Worm (Caenorhabditis elegans) whole organism, young adult: Measurements from ENCODE around the gene sra-39.
A peak's percentile ranks its signal among the peaks of the same experiment; 100 is the strongest.

Experiments
- F10E7.11 ChIP-seq: sonication (generic microtip); optimal IDR thresholded peaks from 2 replicates; lab custom pipeline; 2017; ENCODE audit warnings: mild to moderate bottlenecking, missing genetic modification characterization, moderate library complexity, missing compliant biosample characterization
- F22D6.2 ChIP-seq: sonication (generic microtip); optimal IDR thresholded peaks from 2 replicates; lab custom pipeline; 2016; ENCODE audit warnings: mild to moderate bottlenecking, missing genetic modification characterization, missing compliant biosample characterization
- F39B2.1 ChIP-seq: fragments of 200-800 bp; sonication (Bioruptor generic); IDR thresholded peaks from 2 replicates; pipeline ENCODE4 v1.3.6; 2022; ENCODE audit warnings: missing genetic modification reagents, missing genetic modification characterization, missing compliant biosample characterization
- F52B5.7 ChIP-seq: sonication (generic microtip); optimal IDR thresholded peaks from 2 replicates; lab custom pipeline; 2016; ENCODE audit warnings: mild to moderate bottlenecking, missing genetic modification characterization, missing compliant biosample characterization
- F55B11.4 ChIP-seq: sonication (generic microtip); optimal IDR thresholded peaks from 2 replicates; lab custom pipeline; 2016; ENCODE audit warnings: missing compliant biosample characterization, missing genetic modification characterization, borderline replicate concordance; ENCODE audit not compliant: insufficient read depth
- Y56A3A.18 ChIP-seq: fragments of 200-800 bp; sonication (Bioruptor generic); IDR thresholded peaks from 2 replicates; pipeline ENCODE4 v1.3.6; 2022; ENCODE audit warnings: missing genetic modification reagents, missing genetic modification characterization, missing compliant biosample characterization
- Y79H2A.3 ChIP-seq: fragments of 200-800 bp; sonication (Bioruptor generic); conservative IDR thresholded peaks from 2 replicates; pipeline ENCODE4 v1.3.6; 2022; ENCODE audit warnings: missing genetic modification reagents, missing genetic modification characterization, missing compliant biosample characterization
- akir-1 ChIP-seq: fragments of 200-800 bp; sonication (Bioruptor generic); optimal IDR thresholded peaks from 2 replicates; lab custom pipeline; 2018; ENCODE audit warnings: mild to moderate bottlenecking, missing genetic modification characterization, moderate library complexity, missing compliant biosample characterization
- attf-3 ChIP-seq: fragments of 200-800 bp; sonication (Bioruptor generic); conservative IDR thresholded peaks from 2 replicates; pipeline ENCODE4 v1.3.6; 2022; ENCODE audit warnings: missing genetic modification reagents, missing genetic modification characterization, missing compliant biosample characterization
- attf-5 ChIP-seq: fragments of 200-800 bp; sonication (Bioruptor generic); optimal IDR thresholded peaks from 2 replicates; lab custom pipeline; 2018; ENCODE audit warnings: mild to moderate bottlenecking, missing genetic modification characterization, missing compliant biosample characterization
- attf-6 ChIP-seq: fragments of 200-800 bp; sonication (Bioruptor generic); IDR thresholded peaks from 2 replicates; pipeline ENCODE4 v1.3.6; 2022; ENCODE audit warnings: missing genetic modification reagents, missing genetic modification characterization, missing compliant biosample characterization
- bed-1 ChIP-seq: fragments of 200-800 bp; sonication (Bioruptor generic); IDR thresholded peaks from 2 replicates; pipeline ENCODE4 v1.3.6; 2022; ENCODE audit warnings: missing genetic modification reagents, missing genetic modification characterization, missing compliant biosample characterization
- cebp-1 ChIP-seq, 2 experiments: fragments of 200-800 bp in 1 of 2; sonication (Bioruptor generic) in 1 of 2; sonication (generic microtip) in 1 of 2; IDR thresholded peaks in 1 of 2; optimal IDR thresholded peaks in 1 of 2; 2 replicates each; pipeline versions ENCODE4 v1.3.6 to Lab custom; 2017 to 2022; ENCODE audit warnings: missing compliant biosample characterization in 2 of 2, missing genetic modification characterization in 2 of 2, mild to moderate bottlenecking in 1 of 2, missing genetic modification reagents in 1 of 2, moderate library complexity in 1 of 2
- ceh-100 ChIP-seq: fragments of 200-800 bp; sonication (Bioruptor generic); IDR thresholded peaks from 2 replicates; pipeline ENCODE4 v1.3.6; 2022; ENCODE audit warnings: missing genetic modification reagents, missing genetic modification characterization, missing compliant biosample characterization
- die-1 ChIP-seq: sonication (generic microtip); optimal IDR thresholded peaks from 2 replicates; lab custom pipeline; 2016; ENCODE audit warnings: missing genotype, mild to moderate bottlenecking, missing genetic modification characterization, missing compliant biosample characterization
- dpl-1 ChIP-seq: fragments of 150-350 bp; optimal IDR thresholded peaks from 2 replicates; lab custom pipeline; 2014; ENCODE audit warnings: missing biosample characterization, missing genetic modification reagents, missing genetic modification characterization
- egl-18 ChIP-seq: fragments of 200-800 bp; sonication (Bioruptor generic); IDR thresholded peaks from 2 replicates; pipeline ENCODE4 v1.3.6; 2022; ENCODE audit warnings: missing genetic modification reagents, missing genetic modification characterization, missing compliant biosample characterization
- him-1 ChIP-seq: sonication (generic microtip); optimal IDR thresholded peaks from 2 replicates; lab custom pipeline; 2016; ENCODE audit warnings: missing genotype, missing genetic modification reagents, missing genetic modification characterization, missing compliant biosample characterization
- hlh-26 ChIP-seq: fragments of 200-800 bp; sonication (Bioruptor generic); conservative IDR thresholded peaks from 2 replicates; pipeline ENCODE4 v1.3.6; 2022; ENCODE audit warnings: missing genetic modification reagents, missing genetic modification characterization, missing compliant biosample characterization
- hmg-1.2 ChIP-seq: fragments of 200-800 bp; sonication (Bioruptor generic); IDR thresholded peaks from 2 replicates; pipeline ENCODE4 v1.3.6; 2022; ENCODE audit warnings: missing genetic modification reagents, missing genetic modification characterization, missing compliant biosample characterization
- lag-1 ChIP-seq: fragments of 200-800 bp; sonication (Bioruptor generic); IDR thresholded peaks from 2 replicates; pipeline ENCODE4 v1.3.6; 2022; ENCODE audit warnings: missing genetic modification reagents, missing genetic modification characterization, missing compliant biosample characterization
- let-526 ChIP-seq: fragments of 200-800 bp; sonication (Bioruptor generic); IDR thresholded peaks from 2 replicates; pipeline ENCODE4 v1.3.6; 2022; ENCODE audit warnings: missing genetic modification reagents, missing genetic modification characterization, missing compliant biosample characterization
- let-607 ChIP-seq, 2 experiments: fragments of 200-800 bp in 1 of 2; sonication (Bioruptor generic) in 1 of 2; sonication (generic microtip) in 1 of 2; optimal IDR thresholded peaks; 2 replicates each; lab custom pipeline; 2016 to 2018; ENCODE audit warnings: mild to moderate bottlenecking in 2 of 2, missing compliant biosample characterization in 2 of 2, missing genetic modification characterization in 2 of 2, moderate library complexity in 2 of 2, missing genotype in 1 of 2
- lin-26 ChIP-seq: fragments of 200-800 bp; sonication (Bioruptor generic); IDR thresholded peaks from 2 replicates; pipeline ENCODE4 v1.3.6; 2022; ENCODE audit warnings: missing genetic modification reagents, missing genetic modification characterization, missing compliant biosample characterization
- lsl-1 ChIP-seq: fragments of 200-800 bp; sonication (Bioruptor generic); optimal IDR thresholded peaks from 2 replicates; lab custom pipeline; 2018; ENCODE audit warnings: mild to moderate bottlenecking, missing genetic modification characterization, moderate library complexity, missing compliant biosample characterization
- madf-3 ChIP-seq: fragments of 200-800 bp; sonication (Bioruptor generic); IDR thresholded peaks from 2 replicates; pipeline ENCODE4 v1.3.6; 2022; ENCODE audit warnings: missing genetic modification reagents, missing genetic modification characterization, missing compliant biosample characterization
- nhr-179 ChIP-seq: sonication (generic microtip); optimal IDR thresholded peaks from 2 replicates; lab custom pipeline; 2016; ENCODE audit warnings: mild to moderate bottlenecking, missing genetic modification characterization, missing compliant biosample characterization
- nhr-80 ChIP-seq: sonication (generic microtip); optimal IDR thresholded peaks from 2 replicates; lab custom pipeline; 2016; ENCODE audit warnings: missing genetic modification characterization, missing compliant biosample characterization
- pbrm-1 ChIP-seq: fragments of 200-800 bp; sonication (Bioruptor generic); IDR thresholded peaks from 2 replicates; pipeline ENCODE4 v1.3.6; 2022; ENCODE audit warnings: missing genetic modification reagents, missing genetic modification characterization, missing compliant biosample characterization
- rcor-1 ChIP-seq: fragments of 200-800 bp; sonication (Bioruptor generic); IDR thresholded peaks from 2 replicates; pipeline ENCODE4 v1.3.6; 2022; ENCODE audit warnings: missing genetic modification reagents, missing genetic modification characterization, missing compliant biosample characterization
- repo-1 ChIP-seq: sonication (generic microtip); optimal IDR thresholded peaks from 2 replicates; lab custom pipeline; 2017; ENCODE audit warnings: mild to moderate bottlenecking, missing genetic modification characterization, missing compliant biosample characterization
- rpc-1 ChIP-seq, 2 experiments: fragments of 150-350 bp in 1 of 2; sonication (generic microtip) in 1 of 2; optimal IDR thresholded peaks; 2 replicates each; lab custom pipeline; 2014 to 2018; ENCODE audit warnings: missing biosample characterization in 1 of 2, missing genetic modification characterization in 1 of 2, missing genetic modification reagents in 1 of 2, missing genotype in 1 of 2
- snpc-1.1 ChIP-seq: sonication (generic microtip); optimal IDR thresholded peaks from 2 replicates; lab custom pipeline; 2017; ENCODE audit warnings: missing genetic modification characterization, mild to moderate bottlenecking, missing compliant biosample characterization, antibody characterized with exemption, moderate library complexity, missing genotype, missing genetic modification reagents; ENCODE audit not compliant: insufficient read depth
- snpc-3.4 ChIP-seq: sonication (generic microtip); optimal IDR thresholded peaks from 2 replicates; lab custom pipeline; 2017; ENCODE audit warnings: missing genetic modification characterization, mild to moderate bottlenecking, missing compliant biosample characterization, antibody characterized with exemption, moderate library complexity, missing genotype, missing genetic modification reagents
- snpc-4 ChIP-seq, 5 experiments: fragments of 150-350 bp in 1 of 5; sonication (generic microtip) in 4 of 5; optimal IDR thresholded peaks; 2 replicates each; lab custom pipeline; 2014 to 2018; ENCODE audit warnings: missing genetic modification characterization in 5 of 5, missing biosample characterization in 3 of 5, antibody characterized with exemption in 2 of 5, mild to moderate bottlenecking in 2 of 5, missing compliant biosample characterization in 2 of 5, missing genotype in 2 of 5, moderate library complexity in 2 of 5, missing genetic modification reagents in 1 of 5
- somi-1 ChIP-seq: fragments of 200-800 bp; sonication (Bioruptor generic); optimal IDR thresholded peaks from 2 replicates; lab custom pipeline; 2018; ENCODE audit warnings: mild to moderate bottlenecking, missing genetic modification characterization, missing compliant biosample characterization
- tbx-9 ChIP-seq: sonication (generic microtip); optimal IDR thresholded peaks from 2 replicates; lab custom pipeline; 2016; ENCODE audit warnings: borderline replicate concordance, missing genetic modification characterization, inconsistent platforms, missing compliant biosample characterization
- tlf-1 ChIP-seq: fragments of 200-800 bp; sonication (Bioruptor generic); optimal IDR thresholded peaks from 2 replicates; lab custom pipeline; 2018; ENCODE audit warnings: mild to moderate bottlenecking, missing genetic modification characterization, missing compliant biosample characterization
- ztf-25 ChIP-seq: fragments of 200-800 bp; sonication (Bioruptor generic); IDR thresholded peaks from 2 replicates; pipeline ENCODE4 v1.3.6; 2022; ENCODE audit warnings: missing genetic modification reagents, missing genetic modification characterization, missing compliant biosample characterization
- ztf-26 ChIP-seq: sonication (generic microtip); optimal IDR thresholded peaks from 2 replicates; lab custom pipeline; 2017; ENCODE audit warnings: missing genetic modification characterization, missing compliant biosample characterization
- ztf-28 ChIP-seq: fragments of 200-800 bp; sonication (Bioruptor generic); IDR thresholded peaks from 2 replicates; pipeline ENCODE4 v1.3.6; 2022; ENCODE audit warnings: missing genetic modification reagents, missing genetic modification characterization, missing compliant biosample characterization

The sra-39 gene

DNA sequence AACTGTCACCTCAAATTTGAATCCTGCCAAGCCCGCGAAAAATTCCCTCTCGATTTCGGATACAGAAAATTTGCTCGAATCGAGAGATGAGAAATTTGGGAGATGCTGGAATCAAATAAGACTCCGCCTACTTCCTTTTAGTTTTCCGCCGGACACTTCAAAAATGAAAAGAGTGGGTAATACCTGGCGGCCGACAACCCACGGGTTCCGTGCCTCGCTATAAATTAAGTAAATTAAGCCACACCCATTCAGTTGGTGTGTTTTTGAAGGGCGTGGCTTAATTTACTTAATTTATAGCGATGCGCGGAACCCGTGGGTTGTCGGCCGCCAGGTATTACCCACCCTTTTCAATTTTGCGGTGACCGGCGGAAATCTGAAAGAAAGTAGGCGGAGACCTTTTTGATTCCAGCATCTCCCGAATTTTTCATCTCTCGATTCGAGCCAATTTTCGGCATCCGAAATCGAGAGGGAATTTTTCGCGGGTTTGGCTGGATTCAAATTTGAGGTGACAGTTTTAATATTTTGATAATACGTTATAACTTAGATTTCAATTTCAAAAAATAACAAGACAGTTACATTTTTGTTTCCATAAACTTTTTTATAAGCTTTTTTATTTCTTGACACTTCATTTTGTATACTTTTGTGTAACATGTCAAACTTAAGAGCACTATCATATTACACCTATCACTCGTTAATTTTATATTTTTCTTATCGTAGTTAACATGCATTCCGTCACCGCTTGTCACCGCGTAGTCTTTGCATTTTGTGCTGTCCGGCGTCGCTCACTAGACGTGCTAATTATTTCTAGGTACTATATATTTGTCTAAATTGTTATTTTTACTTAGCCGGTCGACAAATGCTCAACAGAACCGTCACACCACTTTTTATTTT is 43.7 kb upstream of the sra-39 start:
- TF ChIP-seq snpc-1.1 (tag; lab: Kevin White, UChicago) (peak; percentile 64), hlh-26 (GFP tag; lab: Robert Waterston, UW) (no peak), Y56A3A.18 (GFP tag; lab: Robert Waterston, UW) (0 out of 2 replicates have a peak, but pooled peaks have one; percentile 31), let-607 (tag; optimal IDR thresholded peaks at IDR 0.05; lab: Kevin White, UChicago) (no peak), snpc-4 (GFP tag; optimal IDR thresholded peaks at IDR 0.05; lab: Kevin White, UChicago) (peak; percentile 71), snpc-4 (tag; optimal IDR thresholded peaks at IDR 0.05; lab: Kevin White, UChicago) (peak in 3 of 4 experiments; percentile 67 to 96 (median 94)), snpc-3.4 (peak; percentile 50), pbrm-1 (peak; percentile 55), attf-6 (GFP tag; lab: Robert Waterston, UW) (peak; percentile 37; the same call in 1 of the 2 replicates), ztf-25 (GFP tag; lab: Robert Waterston, UW) (0 out of 2 replicates have a peak, but pooled peaks have one; percentile 6), ztf-28 (GFP tag; lab: Robert Waterston, UW) (no peak), F39B2.1 (GFP tag; lab: Robert Waterston, UW) (0 out of 2 replicates have a peak, but pooled peaks have one; percentile 41), nhr-80 (tag; lab: Kevin White, UChicago) (peak; percentile 72), hmg-1.2 (GFP tag; lab: Robert Waterston, UW) (0 out of 2 replicates have a peak, but pooled peaks have one; percentile 18), cebp-1 (GFP tag; IDR thresholded peaks at IDR 0.05; lab: Robert Waterston, UW) (no peak), cebp-1 (tag; optimal IDR thresholded peaks at IDR 0.05; lab: Kevin White, UChicago) (no peak), nhr-179 (tag; lab: Kevin White, UChicago) (no peak), somi-1 (GFP tag; lab: Kevin White, UChicago) (no peak), rcor-1 (GFP tag; lab: Robert Waterston, UW) (0 out of 2 replicates have a peak, but pooled peaks have one; percentile 5), rpc-1 (optimal IDR thresholded peaks at IDR 0.05; lab: Kevin White, UChicago) (no peak), rpc-1 (tag; optimal IDR thresholded peaks at IDR 0.05; lab: Kevin White, UChicago) (peak; percentile 12)

DNA sequence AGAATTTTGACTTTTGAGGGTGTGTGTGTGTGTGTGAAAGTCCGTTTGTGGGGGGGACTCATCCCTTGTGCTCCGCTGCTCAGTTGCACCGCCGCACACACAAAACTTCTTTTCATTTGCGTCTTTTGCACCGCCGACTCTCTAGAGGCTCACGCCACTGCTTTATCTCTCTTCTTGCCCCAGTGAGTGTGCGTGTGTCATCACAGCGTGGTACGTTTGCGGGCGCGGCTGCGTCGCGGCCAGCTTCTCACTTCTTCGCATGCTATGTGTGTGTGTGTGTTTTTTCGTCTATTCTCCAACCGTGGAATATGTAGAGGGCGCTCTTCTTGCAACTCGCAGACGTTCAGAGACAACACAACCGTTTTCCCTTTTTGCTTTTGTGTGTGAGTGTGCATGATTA is 42.3 kb upstream of the sra-39 start:
- TF ChIP-seq tlf-1 (no peak), him-1 (tag; lab: Kevin White, UChicago) (no peak), rcor-1 (GFP tag; lab: Robert Waterston, UW) (no peak; the same call in 1 of the 2 replicates), lsl-1 (GFP tag; lab: Kevin White, UChicago) (no peak), F55B11.4 (tag; lab: Kevin White, UChicago) (no peak), ztf-26 (tag; lab: Kevin White, UChicago) (no peak), repo-1 (tag; lab: Kevin White, UChicago) (no peak), tbx-9 (tag; lab: Kevin White, UChicago) (no peak), akir-1 (GFP tag; lab: Kevin White, UChicago) (no peak), snpc-1.1 (tag; lab: Kevin White, UChicago) (no peak), dpl-1 (no peak), lin-26 (GFP tag; lab: Robert Waterston, UW) (no peak), attf-3 (no peak), hlh-26 (GFP tag; lab: Robert Waterston, UW) (no peak), F10E7.11 (no peak), F52B5.7 (tag; lab: Kevin White, UChicago) (no peak), F22D6.2 (no peak), lag-1 (GFP tag; lab: Robert Waterston, UW) (no peak), ztf-25 (GFP tag; lab: Robert Waterston, UW) (no peak), attf-5 (GFP tag; lab: Kevin White, UChicago) (peak; percentile 46), egl-18 (GFP tag; lab: Robert Waterston, UW) (no peak), cebp-1 (GFP tag; IDR thresholded peaks at IDR 0.05; lab: Robert Waterston, UW) (0 out of 2 replicates have a peak, but pooled peaks have one; percentile 17), cebp-1 (tag; optimal IDR thresholded peaks at IDR 0.05; lab: Kevin White, UChicago) (peak; percentile 63), bed-1 (no peak), let-526 (GFP tag; lab: Robert Waterston, UW) (no peak), die-1 (tag; lab: Kevin White, UChicago) (no peak), Y79H2A.3 (no peak), madf-3 (GFP tag; lab: Robert Waterston, UW) (0 out of 2 replicates have a peak, but pooled peaks have one; percentile 49), ceh-100 (GFP tag; lab: Robert Waterston, UW) (no peak)
